Fruit fly (Drosophila melanogaster) whole organism, pupa: Measurements from ENCODE around the gene Gprk2.

Experiments used
- CG10348 ChIP-seq: fragments of 200-800 bp; sonication (Bioruptor generic); IDR thresholded peaks from 2 replicates; pipeline ENCODE4 v1.3.6; 2022; ENCODE audit warnings: missing biosample characterization, missing genetic modification characterization
- CG12605 ChIP-seq: fragments of 200-800 bp; sonication (Bioruptor generic); IDR thresholded peaks from 2 replicates; pipeline ENCODE4 v1.3.6; 2022; ENCODE audit warnings: missing biosample characterization, missing genetic modification characterization
- CG13204 ChIP-seq: fragments of 200-800 bp; sonication (Bioruptor generic); optimal IDR thresholded peaks from 2 replicates; lab custom pipeline; 2018; ENCODE audit warnings: missing biosample characterization, mild to moderate bottlenecking, missing genetic modification characterization, moderate library complexity
- CG14655 ChIP-seq: fragments of 200-800 bp; sonication (Bioruptor generic); optimal IDR thresholded peaks from 3 replicates; lab custom pipeline; 2017; ENCODE audit warnings: mild to moderate bottlenecking, missing biosample characterization, missing genetic modification reagents, missing genetic modification characterization
- CG15710 ChIP-seq: fragments of 200-800 bp; sonication (Bioruptor generic); optimal IDR thresholded peaks from 2 replicates; lab custom pipeline; 2018; ENCODE audit warnings: missing biosample characterization, mild to moderate bottlenecking, missing genetic modification characterization, moderate library complexity
- CG17806 ChIP-seq: fragments of 200-800 bp; sonication (Bioruptor generic); optimal IDR thresholded peaks from 2 replicates; lab custom pipeline; 2018; ENCODE audit warnings: missing biosample characterization, mild to moderate bottlenecking, missing genetic modification characterization, moderate library complexity
- CG32121 ChIP-seq: fragments of 200-800 bp; sonication (Bioruptor generic); IDR thresholded peaks from 2 replicates; pipeline ENCODE4 v1.3.6; 2022; ENCODE audit warnings: missing biosample characterization, missing genetic modification characterization
- CG34367 ChIP-seq: fragments of 200-800 bp; sonication (Bioruptor generic); optimal IDR thresholded peaks from 2 replicates; lab custom pipeline; 2018; ENCODE audit warnings: missing biosample characterization, mild to moderate bottlenecking, missing genetic modification characterization
- CG4496 ChIP-seq: fragments of 200-800 bp; sonication (Bioruptor generic); IDR thresholded peaks from 3 replicates; pipeline ENCODE4 v1.3.6; 2022; ENCODE audit warnings: missing biosample characterization, missing genetic modification characterization
- CG8159 ChIP-seq: fragments of 200-800 bp; sonication (Bioruptor generic); optimal IDR thresholded peaks from 3 replicates; lab custom pipeline; 2018; ENCODE audit warnings: missing biosample characterization, mild to moderate bottlenecking, missing genetic modification characterization, moderate library complexity
- CG8301 ChIP-seq: fragments of 200-800 bp; sonication (Bioruptor generic); optimal IDR thresholded peaks from 2 replicates; lab custom pipeline; 2018; ENCODE audit warnings: missing biosample characterization, mild to moderate bottlenecking, missing genetic modification characterization
- CG9948 ChIP-seq: fragments of 200-800 bp; sonication (Bioruptor generic); optimal IDR thresholded peaks from 2 replicates; lab custom pipeline; 2018; ENCODE audit warnings: missing biosample characterization, mild to moderate bottlenecking, missing genetic modification characterization, moderate library complexity
- D1 ChIP-seq: fragments of 200-800 bp; sonication (Bioruptor generic); optimal IDR thresholded peaks from 2 replicates; lab custom pipeline; 2018; ENCODE audit warnings: missing biosample characterization, mild to moderate bottlenecking, missing genetic modification characterization, moderate library complexity
- EcR ChIP-seq: fragments of 200-800 bp; sonication (Bioruptor generic); optimal IDR thresholded peaks from 3 replicates; lab custom pipeline; 2019; ENCODE audit warnings: missing biosample characterization, missing genetic modification characterization, mild to moderate bottlenecking, moderate library complexity, missing genetic modification reagents
- Ets98B ChIP-seq: fragments of 200-800 bp; sonication (Bioruptor generic); IDR thresholded peaks from 2 replicates; pipeline ENCODE4 v1.3.6; 2022; ENCODE audit warnings: missing biosample characterization, missing genetic modification characterization
- Pif1A ChIP-seq: fragments of 200-800 bp; sonication (Bioruptor generic); optimal IDR thresholded peaks from 3 replicates; lab custom pipeline; 2016; ENCODE audit warnings: missing biosample characterization, missing genetic modification characterization
- Pif1B ChIP-seq: fragments of 200-800 bp; sonication (Bioruptor generic); optimal IDR thresholded peaks from 3 replicates; lab custom pipeline; 2016; ENCODE audit warnings: missing biosample characterization, missing genetic modification characterization
- Snoo ChIP-seq: fragments of 200-800 bp; sonication (Bioruptor generic); optimal IDR thresholded peaks from 3 replicates; lab custom pipeline; 2017; ENCODE audit warnings: missing biosample characterization, mild to moderate bottlenecking, missing genetic modification characterization, inconsistent platforms
- fd96Ca ChIP-seq: fragments of 200-800 bp; sonication (Bioruptor generic); IDR thresholded peaks from 3 replicates; pipeline ENCODE4 v1.3.6; 2022; ENCODE audit warnings: missing biosample characterization, missing genetic modification characterization
- gl ChIP-seq: fragments of 200-800 bp; sonication (Bioruptor generic); optimal IDR thresholded peaks from 2 replicates; lab custom pipeline; 2018; ENCODE audit warnings: missing biosample characterization, mild to moderate bottlenecking, missing genetic modification characterization
- rn ChIP-seq: fragments of 200-800 bp; sonication (Bioruptor generic); IDR thresholded peaks from 2 replicates; pipeline ENCODE4 v1.3.6; 2022; ENCODE audit warnings: missing biosample characterization, missing genetic modification characterization

The Gprk2 gene

dm6 chr3R:31393427-31393826 lies 11.6 kb upstream of the Gprk2 start, which contains the start of gene CG31204:
Gene CG31204 (minus strand): TSS chr3R:31393527.
- TF ChIP-seq CG8301 (tag; lab: Kevin White, UChicago) (no peak), CG9948 (tag; lab: Kevin White, UChicago) (no peak)
- TF ChIP-seq, all 21 proteins: peak for 0

- TF ChIP-seq CG34367 (tag; lab: Kevin White, UChicago) (no peak), CG9948 (tag; lab: Kevin White, UChicago) (no peak), Snoo (tag; lab: Kevin White, UChicago) (no peak), D1 (tag; lab: Kevin White, UChicago) (no peak), Pif1A (GFP tag; lab: Kevin White, UChicago) (no peak), CG15710 (no peak), CG14655 (GFP tag; lab: Kevin White, UChicago) (no peak), CG8159 (tag; lab: Kevin White, UChicago) (no peak), Ets98B (GFP tag; lab: Robert Waterston, UW) (no peak), CG17806 (tag; lab: Kevin White, UChicago) (no peak), CG10348 (GFP tag; lab: Robert Waterston, UW) (no peak), rn (no peak), gl (tag; lab: Kevin White, UChicago) (no peak)
Measured at dm6 chr3R:31395222-31395831, 9.7 kb upstream of the Gprk2 start, which contains the start of the genes Ugt35D1 and Gcn2. Gene Ugt35D1 (minus strand): TSS chr3R:31395304. Gene Gcn2 (plus strand): TSS chr3R:31395660.

DNA sequence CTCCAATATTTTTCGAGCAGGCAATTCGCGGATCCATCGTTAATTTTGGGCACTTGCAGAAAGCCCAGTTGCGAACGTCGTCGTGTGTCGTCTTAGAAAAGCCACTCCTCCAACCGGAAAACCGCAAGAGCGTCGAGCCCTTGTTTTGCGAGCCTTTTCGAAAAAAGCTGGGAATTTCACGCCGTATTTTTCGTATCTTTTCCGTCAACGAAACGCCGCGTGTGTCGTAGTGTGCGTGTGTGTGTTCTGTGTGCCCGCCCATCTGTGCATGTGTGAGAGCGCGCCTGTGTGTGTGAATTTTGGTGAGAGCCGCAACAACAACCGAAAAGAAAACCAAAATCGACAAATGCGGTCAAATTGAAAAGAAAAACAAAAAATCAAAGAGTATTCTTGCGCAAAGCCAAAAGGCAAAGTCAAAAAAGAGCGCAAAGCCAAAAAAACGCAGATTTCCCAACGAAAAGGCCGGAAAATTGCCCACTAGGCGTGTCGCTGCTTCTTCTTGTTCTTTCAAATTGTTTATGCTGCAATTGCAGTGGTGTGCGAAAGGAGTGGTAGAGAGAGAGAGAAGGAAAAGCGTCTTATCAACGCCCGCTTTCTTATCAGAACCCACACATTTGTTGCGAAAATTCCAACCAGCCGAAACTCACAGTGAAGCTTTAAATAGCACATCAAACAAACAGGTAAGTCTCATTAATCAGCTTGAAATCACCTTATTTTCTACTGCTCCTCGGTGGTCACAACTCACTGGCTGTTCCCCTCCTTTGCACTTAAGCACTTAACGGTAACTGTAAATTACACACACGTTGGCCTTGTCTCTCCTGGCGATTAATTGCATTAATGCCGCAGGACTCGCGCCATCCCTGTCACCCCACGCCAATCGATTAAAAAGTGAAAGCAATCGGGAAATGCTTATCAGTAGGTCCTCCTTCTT lies 497 bp downstream of the Gprk2 start, which contains the start of gene PNPase:
Gene PNPase, minus strand, starts transcription at position 176 of the 931 bp plus-strand sequence.
- TF ChIP-seq EcR (GFP tag; lab: Kevin White, UChicago) (peak; percentile 28), CG12605 (GFP tag; lab: Robert Waterston, UW) (peak; percentile 45), CG8159 (tag; lab: Kevin White, UChicago) (no peak), CG4496 (GFP tag; lab: Robert Waterston, UW) (0 out of 3 replicates have a peak, but pooled peaks have one; percentile 10), CG32121 (peak; percentile 62), D1 (tag; lab: Kevin White, UChicago) (no peak), CG13204 (GFP tag; lab: Kevin White, UChicago) (no peak), CG14655 (GFP tag; lab: Kevin White, UChicago) (no peak), fd96Ca (GFP tag; lab: Robert Waterston, UW) (no peak), Snoo (tag; lab: Kevin White, UChicago) (no peak), Pif1A (GFP tag; lab: Kevin White, UChicago) (no peak), CG8301 (tag; lab: Kevin White, UChicago) (no peak), gl (tag; lab: Kevin White, UChicago) (no peak), rn (no peak), CG9948 (tag; lab: Kevin White, UChicago) (no peak), Ets98B (GFP tag; lab: Robert Waterston, UW) (no peak; the same call in 1 of the 2 replicates), CG15710 (no peak), CG34367 (tag; lab: Kevin White, UChicago) (no peak), Pif1B (no peak), CG10348 (GFP tag; lab: Robert Waterston, UW) (no peak), CG17806 (tag; lab: Kevin White, UChicago) (no peak)

dm6 chr3R:31407026-31407654 lies 2.1 kb downstream of the Gprk2 start:
- TF ChIP-seq EcR (GFP tag; lab: Kevin White, UChicago) (peak; percentile 66), CG9948 (tag; lab: Kevin White, UChicago) (no peak), CG4496 (GFP tag; lab: Robert Waterston, UW) (no peak), CG8301 (tag; lab: Kevin White, UChicago) (no peak)

dm6 chr3R:31409627-31410201 lies 4.7 kb downstream of the Gprk2 start:
- TF ChIP-seq gl (tag; lab: Kevin White, UChicago) = no peak
- no peak for TF ChIP-seq CG10348 (GFP tag; lab: Robert Waterston, UW)
- TF ChIP-seq CG14655 (GFP tag; lab: Kevin White, UChicago) = no peak
- TF ChIP-seq Pif1B = peak; percentile 13
- no peak for TF ChIP-seq D1 (tag; lab: Kevin White, UChicago)
- TF ChIP-seq Snoo (tag; lab: Kevin White, UChicago) = no peak
- TF ChIP-seq CG4496 (GFP tag; lab: Robert Waterston, UW) = no peak
- TF ChIP-seq EcR (GFP tag; lab: Kevin White, UChicago) = peak; percentile 64
- no peak for TF ChIP-seq CG13204 (GFP tag; lab: Kevin White, UChicago)
- TF ChIP-seq CG8301 (tag; lab: Kevin White, UChicago) = no peak
- no peak for TF ChIP-seq CG9948 (tag; lab: Kevin White, UChicago)
- no peak for TF ChIP-seq CG8159 (tag; lab: Kevin White, UChicago)
- TF ChIP-seq Ets98B (GFP tag; lab: Robert Waterston, UW) = no peak
- TF ChIP-seq Pif1A (GFP tag; lab: Kevin White, UChicago) = no peak
- TF ChIP-seq CG12605 (GFP tag; lab: Robert Waterston, UW) = no peak
